Fruit fly (Drosophila melanogaster) whole organism, adult: ENCODE measurements around the gene CG5107.

Experiments
- CG11617 ChIP-seq: fragments of 200-800 bp; sonication (Bioruptor generic); optimal IDR thresholded peaks from 2 replicates; lab custom pipeline; 2017; ENCODE audit warnings: mild to moderate bottlenecking, missing biosample characterization, missing genetic modification reagents, missing genetic modification characterization
- CG12768 ChIP-seq: fragments of 200-800 bp; sonication (Bioruptor generic); optimal IDR thresholded peaks from 2 replicates; lab custom pipeline; 2017; ENCODE audit warnings: missing biosample characterization, missing genetic modification characterization, mild to moderate bottlenecking, moderate library complexity, missing genetic modification reagents
- CG14711 ChIP-seq: fragments of 200-800 bp; sonication (Bioruptor generic); optimal IDR thresholded peaks from 2 replicates; lab custom pipeline; 2018; ENCODE audit warnings: missing biosample characterization, mild to moderate bottlenecking, missing genetic modification characterization, moderate library complexity
- CG1620 ChIP-seq: fragments of 200-800 bp; sonication (Bioruptor generic); optimal IDR thresholded peaks from 2 replicates; lab custom pipeline; 2016; ENCODE audit warnings: missing biosample characterization, missing genetic modification characterization
- CG33017 ChIP-seq: fragments of 200-800 bp; sonication (Bioruptor generic); optimal IDR thresholded peaks from 2 replicates; lab custom pipeline; 2018; ENCODE audit warnings: missing biosample characterization, mild to moderate bottlenecking, missing genetic modification characterization, moderate library complexity
- CG5204 ChIP-seq: fragments of 200-800 bp; sonication (Bioruptor generic); optimal IDR thresholded peaks from 2 replicates; lab custom pipeline; 2016; ENCODE audit warnings: missing biosample characterization, missing genetic modification characterization
- CG7045 ChIP-seq: fragments of 200-800 bp; sonication (Bioruptor generic); optimal IDR thresholded peaks from 2 replicates; lab custom pipeline; 2017; ENCODE audit warnings: missing biosample characterization, mild to moderate bottlenecking, missing genetic modification characterization
- CG7101 ChIP-seq: fragments of 200-800 bp; sonication (Bioruptor generic); optimal IDR thresholded peaks from 2 replicates; lab custom pipeline; 2018; ENCODE audit warnings: missing biosample characterization, mild to moderate bottlenecking, missing genetic modification characterization, moderate library complexity
- Clk ChIP-seq: fragments of 200-800 bp; sonication (Bioruptor generic); optimal IDR thresholded peaks from 2 replicates; lab custom pipeline; 2017; ENCODE audit warnings: missing biosample characterization, missing genetic modification characterization
- Crg-1 ChIP-seq: fragments of 200-800 bp; sonication (Bioruptor generic); optimal IDR thresholded peaks from 2 replicates; lab custom pipeline; 2016; ENCODE audit warnings: missing biosample characterization, missing genetic modification characterization
- Hr96 ChIP-seq: fragments of 200-800 bp; sonication (Bioruptor generic); optimal IDR thresholded peaks from 2 replicates; lab custom pipeline; 2016; ENCODE audit warnings: missing biosample characterization, missing genetic modification characterization
- Mnt ChIP-seq: fragments of 200-800 bp; sonication (Bioruptor generic); optimal IDR thresholded peaks from 2 replicates; lab custom pipeline; 2016; ENCODE audit warnings: missing biosample characterization, mild to moderate bottlenecking, missing genetic modification characterization
- bab1 ChIP-seq: fragments of 200-800 bp; sonication (Bioruptor generic); optimal IDR thresholded peaks from 3 replicates; lab custom pipeline; 2019; ENCODE audit warnings: missing biosample characterization, mild to moderate bottlenecking, missing genetic modification characterization, moderate library complexity
- cic ChIP-seq: fragments of 200-800 bp; sonication (Bioruptor generic); optimal IDR thresholded peaks from 2 replicates; lab custom pipeline; 2017; ENCODE audit warnings: missing biosample characterization, mild to moderate bottlenecking, missing genetic modification characterization, moderate library complexity
- cnc ChIP-seq, 2 experiments: fragments of >200 bp; optimal IDR thresholded peaks; 2 replicates each; lab custom pipeline; 2017
- kay ChIP-seq: fragments of 200-800 bp; sonication (Bioruptor generic); peaks from one replicate; lab custom pipeline; 2016; ENCODE audit warnings: missing biosample characterization, missing genetic modification characterization, borderline replicate concordance
- ovo ChIP-seq: fragments of 200-800 bp; sonication (Bioruptor generic); optimal IDR thresholded peaks from 2 replicates; lab custom pipeline; 2016; ENCODE audit warnings: missing biosample characterization, missing genetic modification characterization
- pad ChIP-seq: fragments of 200-800 bp; sonication (Bioruptor generic); optimal IDR thresholded peaks from 3 replicates; lab custom pipeline; 2017; ENCODE audit warnings: missing biosample characterization, missing genetic modification characterization, mild to moderate bottlenecking, moderate library complexity, missing genetic modification reagents
- tj ChIP-seq: fragments of 200-800 bp; sonication (Bioruptor generic); optimal IDR thresholded peaks from 3 replicates; lab custom pipeline; 2017; ENCODE audit warnings: missing biosample characterization, mild to moderate bottlenecking, missing genetic modification characterization, moderate library complexity
- toe ChIP-seq: fragments of 200-800 bp; sonication (Bioruptor generic); optimal IDR thresholded peaks from 2 replicates; lab custom pipeline; 2016; ENCODE audit warnings: missing biosample characterization, missing genetic modification characterization

Gene CG5107

dm6 chr3R:25532406-25533225 lies 27.6 kb downstream of the CG5107 start:
- TF ChIP-seq tj (GFP tag; lab: Kevin White, UChicago) = no peak

dm6 chr3R:25539132-25539531 lies 34.1 kb downstream of the CG5107 start:
- no peak for TF ChIP-seq kay
- TF ChIP-seq Clk = no peak

dm6 chr3R:25543565-25544317 lies 38.8 kb downstream of the CG5107 start:
- no peak for TF ChIP-seq Hr96
- no peak for TF ChIP-seq CG14711 (tag; lab: Kevin White, UChicago)
- TF ChIP-seq Crg-1 (GFP tag; lab: Kevin White, UChicago) = no peak
- TF ChIP-seq Mnt (GFP tag; lab: Kevin White, UChicago) = no peak
- no peak for TF ChIP-seq bab1
- no peak for TF ChIP-seq CG5204 (GFP tag; lab: Kevin White, UChicago)
- TF ChIP-seq Clk = no peak
- no peak for TF ChIP-seq pad (GFP tag; lab: Kevin White, UChicago)
- no peak for TF ChIP-seq CG1620 (GFP tag; lab: Kevin White, UChicago)
- no peak for TF ChIP-seq kay
- TF ChIP-seq CG33017 = no peak
- no peak for TF ChIP-seq ovo (GFP tag; lab: Kevin White, UChicago)
- no peak for TF ChIP-seq tj (GFP tag; lab: Kevin White, UChicago)
- no peak for TF ChIP-seq CG12768 (GFP tag; lab: Kevin White, UChicago)
- no peak for TF ChIP-seq CG7045 (GFP tag; lab: Kevin White, UChicago)
- no peak for TF ChIP-seq CG11617 (GFP tag; lab: Kevin White, UChicago)
- TF ChIP-seq cnc (optimal IDR thresholded peaks at IDR 0.05; lab: Kevin White, UChicago) = no peak

dm6 chr3R:25549740-25550139 lies 44.7 kb downstream of the CG5107 start:
- TF ChIP-seq Hr96 (no peak), CG12768 (GFP tag; lab: Kevin White, UChicago) (no peak), CG11617 (GFP tag; lab: Kevin White, UChicago) (no peak), Mnt (GFP tag; lab: Kevin White, UChicago) (no peak), CG5204 (GFP tag; lab: Kevin White, UChicago) (no peak), CG1620 (GFP tag; lab: Kevin White, UChicago) (no peak), CG7045 (GFP tag; lab: Kevin White, UChicago) (no peak), cic (no peak), kay (no peak)

dm6 chr3R:25550428-25550827 lies 45.4 kb downstream of the CG5107 start:
- no peak for TF ChIP-seq cnc (optimal IDR thresholded peaks at IDR 0.05; lab: Kevin White, UChicago)
- no peak for TF ChIP-seq toe (GFP tag; lab: Kevin White, UChicago)
- TF ChIP-seq tj (GFP tag; lab: Kevin White, UChicago) = no peak
- TF ChIP-seq CG1620 (GFP tag; lab: Kevin White, UChicago) = no peak

- TF ChIP-seq CG7045 (GFP tag; lab: Kevin White, UChicago) = no peak
- TF ChIP-seq CG33017 = no peak
- no peak for TF ChIP-seq CG7101 (tag; lab: Kevin White, UChicago)
- TF ChIP-seq cic = no peak
- TF ChIP-seq CG1620 (GFP tag; lab: Kevin White, UChicago) = no peak
Measured at dm6 chr3R:25552181-25552580, 47.2 kb downstream of the CG5107 start.
